Worm (Caenorhabditis elegans) whole organism, midembryonic: Measurements from ENCODE around the gene F57C2.5.

Experiments
- T22C8.4 ChIP-seq: fragments of 200-800 bp; sonication (Bioruptor generic); IDR thresholded peaks from 2 replicates; pipeline ENCODE4 v1.3.6; 2022; ENCODE audit warnings: missing genetic modification characterization, missing compliant biosample characterization
- cog-1 ChIP-seq: sonication (generic microtip); optimal IDR thresholded peaks from 2 replicates; lab custom pipeline; 2016; ENCODE audit warnings: missing genetic modification characterization, missing compliant biosample characterization
- flt-1 ChIP-seq: fragments of 200-800 bp; sonication (Bioruptor generic); IDR thresholded peaks from 2 replicates; pipeline ENCODE4 v1.3.6; 2022; ENCODE audit warnings: missing genetic modification characterization, missing compliant biosample characterization
- med-1 ChIP-seq: sonication (generic microtip); optimal IDR thresholded peaks from 2 replicates; lab custom pipeline; 2017; ENCODE audit warnings: missing genetic modification characterization, mild to moderate bottlenecking, missing compliant biosample characterization, antibody characterized with exemption, missing genetic modification reagents; ENCODE audit not compliant: insufficient read depth
- ref-1 ChIP-seq: fragments of 200-800 bp; sonication (Bioruptor generic); conservative IDR thresholded peaks from 2 replicates; pipeline ENCODE4 v1.3.6; 2022; ENCODE audit warnings: missing genetic modification reagents, missing genetic modification characterization, missing compliant biosample characterization
- tab-1 ChIP-seq: fragments of 200-800 bp; sonication (Bioruptor generic); IDR thresholded peaks from 2 replicates; pipeline ENCODE4 v1.3.6; 2022; ENCODE audit warnings: missing genetic modification characterization, missing compliant biosample characterization
- ztf-23 ChIP-seq: fragments of 200-800 bp; sonication (Bioruptor generic); IDR thresholded peaks from 2 replicates; pipeline ENCODE4 v1.3.6; 2022; ENCODE audit warnings: missing genetic modification reagents, missing genetic modification characterization, missing compliant biosample characterization

ce11 chrII:14570541-14571160 lies 42.6 kb upstream of the F57C2.5 start:
- no peak for TF ChIP-seq cog-1 (tag; lab: Kevin White, UChicago)
- TF ChIP-seq T22C8.4: no peak
- no peak for TF ChIP-seq med-1 (GFP tag; lab: Kevin White, UChicago)
- TF ChIP-seq flt-1 (GFP tag; lab: Robert Waterston, UW): no peak
- TF ChIP-seq tab-1: no peak
- no peak for TF ChIP-seq ztf-23 (GFP tag; lab: Robert Waterston, UW)
- no peak for TF ChIP-seq ref-1 (GFP tag; lab: Robert Waterston, UW)
